Fruit fly (Drosophila melanogaster) whole organism, prepupa: ENCODE results near the gene CG8326.

Experiments used
- CG16779 ChIP-seq: fragments of 200-800 bp; sonication (Bioruptor generic); optimal IDR thresholded peaks from 3 replicates; lab custom pipeline; 2017; ENCODE audit warnings: missing biosample characterization, mild to moderate bottlenecking, missing genetic modification characterization
- CG31627 ChIP-seq: fragments of 200-800 bp; sonication (Bioruptor generic); optimal IDR thresholded peaks from 3 replicates; lab custom pipeline; 2016; ENCODE audit warnings: missing biosample characterization, missing genetic modification characterization
- CG32006 ChIP-seq: fragments of 200-800 bp; sonication (Bioruptor generic); optimal IDR thresholded peaks from 3 replicates; lab custom pipeline; 2017; ENCODE audit warnings: missing biosample characterization, mild to moderate bottlenecking, missing genetic modification characterization
- CG4318 ChIP-seq: fragments of 200-800 bp; sonication (Bioruptor generic); optimal IDR thresholded peaks from 3 replicates; lab custom pipeline; 2017; ENCODE audit warnings: missing biosample characterization, mild to moderate bottlenecking, missing genetic modification characterization
- Lpt ChIP-seq: fragments of 200-800 bp; sonication (Bioruptor generic); optimal IDR thresholded peaks from 3 replicates; lab custom pipeline; 2016; ENCODE audit warnings: missing biosample characterization, missing genetic modification characterization
- Sox15 ChIP-seq: fragments of 200-800 bp; sonication (Bioruptor generic); optimal IDR thresholded peaks from 3 replicates; lab custom pipeline; 2016; ENCODE audit warnings: missing biosample characterization, missing genetic modification characterization
- salr ChIP-seq, 2 experiments: fragments of 200-800 bp; sonication (Bioruptor generic); optimal IDR thresholded peaks; 3 replicates each; lab custom pipeline; 2016 to 2018; ENCODE audit warnings: missing biosample characterization in 2 of 2, missing genetic modification characterization in 2 of 2, mild to moderate bottlenecking in 1 of 2
- ss ChIP-seq, 2 experiments: fragments of 200-800 bp; sonication (Bioruptor generic); optimal IDR thresholded peaks; 2 replicates in 1 of 2; 3 replicates in 1 of 2; lab custom pipeline; 2017 to 2018; ENCODE audit warnings: mild to moderate bottlenecking in 2 of 2, missing biosample characterization in 2 of 2, missing genetic modification characterization in 2 of 2, moderate library complexity in 1 of 2
- svp ChIP-seq: fragments of 200-800 bp; sonication (Bioruptor generic); peaks from one replicate; lab custom pipeline; 2016; ENCODE audit warnings: missing biosample characterization, missing genetic modification characterization
- topi ChIP-seq: fragments of 200-800 bp; sonication (Bioruptor generic); optimal IDR thresholded peaks from 3 replicates; lab custom pipeline; 2016; ENCODE audit warnings: missing biosample characterization, missing genetic modification characterization

dm6 chrX:17597622-17598021 is 31.7 kb downstream of the CG8326 start:
- no peak for TF ChIP-seq salr (GFP tag; optimal IDR thresholded peaks at IDR 0.05; lab: Kevin White, UChicago)
- no peak for TF ChIP-seq CG4318 (GFP tag; lab: Kevin White, UChicago)
- no peak for TF ChIP-seq CG31627 (GFP tag; lab: Kevin White, UChicago)
- TF ChIP-seq Lpt (GFP tag; lab: Kevin White, UChicago): no peak
- TF ChIP-seq topi (GFP tag; lab: Kevin White, UChicago): no peak
- no peak for TF ChIP-seq CG32006 (GFP tag; lab: Kevin White, UChicago)
- TF ChIP-seq svp (GFP tag; lab: Kevin White, UChicago): no peak
- no peak for TF ChIP-seq ss (GFP tag; optimal IDR thresholded peaks at IDR 0.05; lab: Kevin White, UChicago)
- TF ChIP-seq CG16779: no peak
- TF ChIP-seq Sox15 (GFP tag; lab: Kevin White, UChicago): no peak
